Worm (Caenorhabditis elegans) whole organism, L2 larva: ENCODE results near the gene srz-11.
"Not testable (repeated sequence)": the region's sequence is repeated elsewhere in the genome, so short reads cannot be mapped to it uniquely, and the experiment has no call there.

Experiments used
- C34F6.9 ChIP-seq: fragments of 150-350 bp; optimal IDR thresholded peaks from 2 replicates; lab custom pipeline; 2014; ENCODE audit warnings: missing biosample characterization, missing genetic modification characterization
- fos-1 ChIP-seq: fragments of 150-350 bp; optimal IDR thresholded peaks from 2 replicates; lab custom pipeline; 2014; ENCODE audit warnings: missing biosample characterization, missing genetic modification characterization
- lin-11 ChIP-seq: fragments of 150-350 bp; sonication (generic microtip); optimal IDR thresholded peaks from 2 replicates; lab custom pipeline; 2014; ENCODE audit warnings: missing biosample characterization, missing genetic modification characterization, inconsistent platforms, mixed read lengths
- nhr-12 ChIP-seq: fragments of 150-350 bp; optimal IDR thresholded peaks from 2 replicates; lab custom pipeline; 2014; ENCODE audit warnings: missing biosample characterization, missing genetic modification characterization
- nhr-21 ChIP-seq: fragments of 150-350 bp; optimal IDR thresholded peaks from 2 replicates; lab custom pipeline; 2014; ENCODE audit warnings: missing biosample characterization, missing genetic modification characterization
- nhr-77 ChIP-seq: fragments of 150-350 bp; optimal IDR thresholded peaks from 2 replicates; lab custom pipeline; 2014; ENCODE audit warnings: missing biosample characterization, missing genetic modification characterization
- skn-1 ChIP-seq: sonication (generic microtip); optimal IDR thresholded peaks from 2 replicates; lab custom pipeline; 2017; ENCODE audit warnings: missing biosample characterization, missing genetic modification characterization
- sma-9 ChIP-seq, 2 experiments: fragments of 150-350 bp in 1 of 2; sonication (generic microtip) in 1 of 2; optimal IDR thresholded peaks; 2 replicates each; lab custom pipeline; 2014 to 2016; ENCODE audit warnings: missing genetic modification characterization in 2 of 2, mild to moderate bottlenecking in 1 of 2, missing biosample characterization in 1 of 2, missing compliant biosample characterization in 1 of 2, missing genetic modification reagents in 1 of 2, moderate library complexity in 1 of 2
- snpc-4 ChIP-seq: fragments of 150-350 bp; optimal IDR thresholded peaks from 2 replicates; lab custom pipeline; 2014; ENCODE audit warnings: missing biosample characterization, missing genetic modification characterization
- unc-62 ChIP-seq: fragments of 150-350 bp; optimal IDR thresholded peaks from 2 replicates; lab custom pipeline; 2014; ENCODE audit warnings: missing biosample characterization, missing genetic modification reagents, missing genetic modification characterization
- ztf-11 ChIP-seq: sonication (generic microtip); optimal IDR thresholded peaks from 2 replicates; lab custom pipeline; 2017; ENCODE audit warnings: missing biosample characterization, missing genetic modification characterization

ce11 chrV:15211869-15212268, 49.0 kb downstream of the srz-11 start, which contains the start of gene sri-24:
- TF ChIP-seq C34F6.9 (tag; lab: Kevin White, UChicago); unc-62; sma-9 (GFP tag; optimal IDR thresholded peaks at IDR 0.05; lab: Kevin White, UChicago); sma-9 (tag; optimal IDR thresholded peaks at IDR 0.05; lab: Kevin White, UChicago); fos-1 (tag; lab: Kevin White, UChicago); ztf-11; snpc-4 (tag; lab: Kevin White, UChicago); nhr-21 (tag; lab: Kevin White, UChicago); nhr-12 (tag; lab: Kevin White, UChicago); lin-11 (tag; lab: Kevin White, UChicago); skn-1 (tag; lab: Kevin White, UChicago); nhr-77 (tag; lab: Kevin White, UChicago): not testable (repeated sequence)
